Worm (Caenorhabditis elegans): ENCODE data around the gene F45G2.9.
A peak's percentile ranks its signal among the peaks of the same experiment; 100 is the strongest.

Gene F45G2.9

DNA sequence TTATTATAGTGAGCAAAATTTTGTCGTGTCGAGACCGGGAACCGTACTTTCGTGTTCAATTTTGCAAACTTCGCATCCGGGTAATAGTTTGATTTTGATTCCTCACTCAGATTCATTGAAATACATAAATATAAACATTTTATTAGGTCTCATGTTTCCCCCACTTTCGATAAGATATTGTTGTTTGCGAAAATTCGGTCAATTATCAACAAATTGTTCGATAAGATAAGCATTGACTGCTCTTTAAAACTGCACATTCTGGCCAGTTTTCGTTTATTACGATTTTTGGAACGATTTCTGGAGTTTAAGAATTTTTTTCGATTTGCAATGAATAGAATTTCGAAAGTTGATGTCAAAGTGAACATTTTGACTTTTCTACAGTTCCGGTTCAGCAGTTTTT lies 48.1 kb downstream of the F45G2.9 start:
- TF ChIP-seq ceh-19 (GFP tag; optimal IDR thresholded peaks at IDR 0.05) (no peak), elt-2 (tag; optimal IDR thresholded peaks at IDR 0.05) (peak; percentile 92)

DNA sequence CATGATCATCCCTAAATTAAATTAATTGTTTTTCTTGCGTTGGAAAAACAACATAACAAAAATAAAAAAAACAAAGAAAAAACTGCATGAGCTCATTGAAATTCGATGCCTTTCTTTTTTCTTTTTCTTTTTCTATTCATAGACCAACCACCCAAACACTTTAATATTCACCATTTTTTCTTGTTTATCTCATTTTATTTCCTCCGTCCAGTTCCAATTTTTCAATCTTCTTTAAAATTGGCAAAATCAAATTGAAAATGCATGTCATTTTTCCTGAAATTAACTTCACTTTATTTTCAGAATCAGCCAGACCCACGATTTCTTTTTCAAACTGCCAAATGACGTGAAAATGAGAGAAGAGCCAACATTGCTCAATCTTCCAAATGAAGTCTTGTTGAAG lies 50.9 kb downstream of the F45G2.9 start, which contains the start of gene T03F6.4:
T03F6.4 (plus strand) TSS at position 301 of the 400 bp plus-strand sequence.
- TF ChIP-seq ceh-6 (GFP tag; optimal IDR thresholded peaks at IDR 0.05) = no peak
- TF ChIP-seq elt-2 (tag; optimal IDR thresholded peaks at IDR 0.05) = no peak
- TF ChIP-seq fkh-10 (GFP tag; optimal IDR thresholded peaks at IDR 0.05) = no peak
- no peak for TF ChIP-seq odd-2 (tag; optimal IDR thresholded peaks at IDR 0.05)
- no peak for TF ChIP-seq pha-2 (tag; optimal IDR thresholded peaks at IDR 0.05)
- TF ChIP-seq T23F11.4 (GFP tag; optimal IDR thresholded peaks at IDR 0.05) = no peak
- no peak for TF ChIP-seq npax-4 (tag; optimal IDR thresholded peaks at IDR 0.05)
- TF ChIP-seq ceh-22 (tag; optimal IDR thresholded peaks at IDR 0.05) = no peak
- TF ChIP-seq K09A11.1 (tag; optimal IDR thresholded peaks at IDR 0.05; ENCODE audit: insufficient read depth) = no peak
- TF ChIP-seq nhr-232 (tag; optimal IDR thresholded peaks at IDR 0.05) = no peak
- TF ChIP-seq unc-86 (tag; optimal IDR thresholded peaks at IDR 0.05) = no peak
- no peak for TF ChIP-seq ceh-19 (GFP tag; optimal IDR thresholded peaks at IDR 0.05)
- TF ChIP-seq ceh-14 (tag; optimal IDR thresholded peaks at IDR 0.05) = no peak
- no peak for TF ChIP-seq nhr-11 (tag; optimal IDR thresholded peaks at IDR 0.05)
- TF ChIP-seq C38D4.7 (GFP tag; optimal IDR thresholded peaks at IDR 0.05) = no peak
- TF ChIP-seq ama-1 (optimal IDR thresholded peaks at IDR 0.05) = no peak
- no peak for TF ChIP-seq nfya-1 (tag; optimal IDR thresholded peaks at IDR 0.05)
- no peak for TF ChIP-seq che-1 (tag; optimal IDR thresholded peaks at IDR 0.05)
- TF ChIP-seq pros-1 (tag; optimal IDR thresholded peaks at IDR 0.05) = no peak
- TF ChIP-seq gmeb-2 (tag; optimal IDR thresholded peaks at IDR 0.05) = no peak

Measured in whole organism, late embryonic.